Fruit fly (Drosophila melanogaster) whole organism, embryonic: ENCODE data around the gene CG13484.

ENCODE experiments used
- Asciz ChIP-seq: fragments of 200-800 bp; sonication (Bioruptor generic); optimal IDR thresholded peaks from 2 replicates; lab custom pipeline; 2017; ENCODE audit warnings: missing biosample characterization, mild to moderate bottlenecking, missing genetic modification characterization, missing genetic modification reagents
- Atf3 ChIP-seq: fragments of 200-800 bp; sonication (Bioruptor generic); optimal IDR thresholded peaks from 3 replicates; lab custom pipeline; 2016; ENCODE audit warnings: missing biosample characterization, missing genetic modification characterization
- CG10209 ChIP-seq: fragments of 200-800 bp; sonication (Bioruptor generic); optimal IDR thresholded peaks from 3 replicates; lab custom pipeline; 2017; ENCODE audit warnings: missing biosample characterization, mild to moderate bottlenecking, missing genetic modification characterization, missing genetic modification reagents
- CG10543 ChIP-seq: fragments of 200-800 bp; sonication (Bioruptor generic); optimal IDR thresholded peaks from 3 replicates; lab custom pipeline; 2017; ENCODE audit warnings: missing biosample characterization, mild to moderate bottlenecking, missing genetic modification characterization, moderate library complexity
- CG10654 ChIP-seq: fragments of 200-800 bp; sonication (Bioruptor generic); optimal IDR thresholded peaks from 2 replicates; lab custom pipeline; 2016; ENCODE audit warnings: missing biosample characterization, missing genetic modification characterization
- CG10959 ChIP-seq: fragments of 200-800 bp; sonication (Bioruptor generic); IDR thresholded peaks from 2 replicates; pipeline ENCODE4 v1.3.6; 2022; ENCODE audit warnings: missing biosample characterization, missing genetic modification characterization
- CG10979 ChIP-seq: fragments of 200-800 bp; sonication (Bioruptor generic); optimal IDR thresholded peaks from 2 replicates; lab custom pipeline; 2018; ENCODE audit warnings: missing biosample characterization, mild to moderate bottlenecking, missing genetic modification characterization, moderate library complexity
- CG12219 ChIP-seq: fragments of 200-800 bp; sonication (Bioruptor generic); optimal IDR thresholded peaks from 3 replicates; lab custom pipeline; 2018; ENCODE audit warnings: missing biosample characterization, mild to moderate bottlenecking, missing genetic modification characterization
- CG12942 ChIP-seq: fragments of 200-800 bp; sonication (Bioruptor generic); optimal IDR thresholded peaks from 3 replicates; lab custom pipeline; 2016; ENCODE audit warnings: missing biosample characterization, missing genetic modification characterization
- CG14441 ChIP-seq: fragments of 200-800 bp; sonication (Bioruptor generic); IDR thresholded peaks from 2 replicates; pipeline ENCODE4 v1.3.6; 2022; ENCODE audit warnings: missing biosample characterization, missing genetic modification characterization
- CG15514 ChIP-seq: fragments of 200-800 bp; sonication (Bioruptor generic); optimal IDR thresholded peaks from 3 replicates; lab custom pipeline; 2017; ENCODE audit warnings: missing biosample characterization, missing genetic modification characterization, mild to moderate bottlenecking, moderate library complexity, missing genetic modification reagents
- CG1602 ChIP-seq: fragments of 200-800 bp; sonication (Bioruptor generic); optimal IDR thresholded peaks from 3 replicates; lab custom pipeline; 2016; ENCODE audit warnings: missing biosample characterization, missing genetic modification characterization
- CG16863 ChIP-seq: fragments of 200-800 bp; sonication (Bioruptor generic); optimal IDR thresholded peaks from 3 replicates; lab custom pipeline; 2016; ENCODE audit warnings: missing biosample characterization, missing genetic modification characterization
- CG18262 ChIP-seq: fragments of 200-800 bp; optimal IDR thresholded peaks from 3 replicates; lab custom pipeline; 2019; ENCODE audit warnings: missing biosample characterization, mild to moderate bottlenecking, missing genetic modification characterization, moderate library complexity
- CG2199 ChIP-seq: fragments of 200-800 bp; sonication (Bioruptor generic); IDR thresholded peaks from 3 replicates; pipeline ENCODE4 v1.3.6; 2022; ENCODE audit warnings: missing biosample characterization, missing genetic modification characterization
- CG2202 ChIP-seq: fragments of 200-800 bp; sonication (Bioruptor generic); optimal IDR thresholded peaks from 2 replicates; lab custom pipeline; 2018; ENCODE audit warnings: missing biosample characterization, mild to moderate bottlenecking, missing genetic modification characterization
- CG2889 ChIP-seq: fragments of 200-800 bp; sonication (Bioruptor generic); IDR thresholded peaks from 3 replicates; pipeline ENCODE4 v1.3.6; 2022; ENCODE audit warnings: missing biosample characterization, missing genetic modification characterization
- CG32767 ChIP-seq: fragments of 200-800 bp; sonication (Bioruptor generic); IDR thresholded peaks from 2 replicates; pipeline ENCODE4 v1.3.6; 2022; ENCODE audit warnings: missing biosample characterization, missing genetic modification characterization
- CG3838 ChIP-seq: fragments of 200-800 bp; sonication (Bioruptor generic); optimal IDR thresholded peaks from 3 replicates; lab custom pipeline; 2016; ENCODE audit warnings: missing biosample characterization, missing genetic modification characterization
- CG5180 ChIP-seq: fragments of 200-800 bp; sonication (Bioruptor generic); optimal IDR thresholded peaks from 3 replicates; lab custom pipeline; 2017; ENCODE audit warnings: missing biosample characterization, missing genetic modification characterization, mild to moderate bottlenecking, moderate library complexity, missing genetic modification reagents
- CG5953 ChIP-seq: fragments of 200-800 bp; sonication (Bioruptor generic); IDR thresholded peaks from 2 replicates; pipeline ENCODE4 v1.3.6; 2022; ENCODE audit warnings: missing biosample characterization, missing genetic modification characterization
- CG6765 ChIP-seq: fragments of 200-800 bp; sonication (Bioruptor generic); optimal IDR thresholded peaks from 3 replicates; lab custom pipeline; 2017; ENCODE audit warnings: missing biosample characterization, mild to moderate bottlenecking, missing genetic modification characterization
- CG7928 ChIP-seq: fragments of 200-800 bp; sonication (Bioruptor generic); optimal IDR thresholded peaks from 2 replicates; lab custom pipeline; 2017; ENCODE audit warnings: missing biosample characterization, mild to moderate bottlenecking, missing genetic modification characterization
- CG9437 ChIP-seq: fragments of 200-800 bp; sonication (Bioruptor generic); optimal IDR thresholded peaks from 2 replicates; lab custom pipeline; 2018; ENCODE audit warnings: missing biosample characterization, mild to moderate bottlenecking, missing genetic modification characterization
- CG9817 ChIP-seq: fragments of 200-800 bp; sonication (Bioruptor generic); optimal IDR thresholded peaks from 2 replicates; lab custom pipeline; 2018; ENCODE audit warnings: missing biosample characterization, mild to moderate bottlenecking, missing genetic modification characterization, moderate library complexity
- CTCF ChIP-seq: fragments of 200-800 bp; sonication (Bioruptor generic); optimal IDR thresholded peaks from 2 replicates; lab custom pipeline; 2017; ENCODE audit warnings: missing biosample characterization, mild to moderate bottlenecking, missing genetic modification characterization, moderate library complexity
- Deaf1 ChIP-seq: fragments of 200-800 bp; optimal IDR thresholded peaks from 3 replicates; lab custom pipeline; 2019; ENCODE audit warnings: missing biosample characterization, mild to moderate bottlenecking, missing genetic modification characterization, moderate library complexity
- Dp ChIP-seq: fragments of 200-800 bp; sonication (Bioruptor generic); optimal IDR thresholded peaks from 2 replicates; lab custom pipeline; 2018; ENCODE audit warnings: missing biosample characterization, mild to moderate bottlenecking, missing genetic modification characterization, moderate library complexity
- Ets97D ChIP-seq: fragments of 200-800 bp; sonication (Bioruptor generic); optimal IDR thresholded peaks from 3 replicates; lab custom pipeline; 2016; ENCODE audit warnings: missing biosample characterization, missing genetic modification characterization
- Hsf ChIP-seq: fragments of 200-800 bp; sonication (Bioruptor generic); optimal IDR thresholded peaks from 3 replicates; lab custom pipeline; 2016; ENCODE audit warnings: missing biosample characterization, missing genetic modification characterization
- MESR4 ChIP-seq: fragments of 200-800 bp; sonication (Bioruptor generic); optimal IDR thresholded peaks from 2 replicates; lab custom pipeline; 2018; ENCODE audit warnings: missing biosample characterization, mild to moderate bottlenecking, missing genetic modification characterization, moderate library complexity
- Mad ChIP-seq: fragments of 200-800 bp; sonication (Bioruptor generic); optimal IDR thresholded peaks from 2 replicates; lab custom pipeline; 2016; ENCODE audit warnings: missing biosample characterization, missing genetic modification characterization
- NC2α ChIP-seq: fragments of 200-800 bp; sonication (Bioruptor generic); optimal IDR thresholded peaks from 2 replicates; lab custom pipeline; 2016; ENCODE audit warnings: missing biosample characterization, missing genetic modification characterization
- Ptx1 ChIP-seq: fragments of 200-800 bp; sonication (Bioruptor generic); IDR thresholded peaks from 2 replicates; pipeline ENCODE4 v1.3.6; 2022; ENCODE audit warnings: missing biosample characterization, missing genetic modification characterization
- Rx ChIP-seq: fragments of 200-800 bp; sonication (Bioruptor generic); IDR thresholded peaks from 2 replicates; pipeline ENCODE4 v1.3.6; 2022; ENCODE audit warnings: missing biosample characterization, missing genetic modification characterization
- Ssrp ChIP-seq: fragments of 200-800 bp; sonication (Bioruptor generic); optimal IDR thresholded peaks from 2 replicates; lab custom pipeline; 2018; ENCODE audit warnings: missing biosample characterization, mild to moderate bottlenecking, missing genetic modification characterization, moderate library complexity
- Trl ChIP-seq, 3 experiments: fragments of >200 bp in 2 of 3; fragments of 200-800 bp in 1 of 3; sonication (Bioruptor generic) in 1 of 3; optimal IDR thresholded peaks; 2 replicates in 1 of 3; 3 replicates in 2 of 3; lab custom pipeline; 2016 to 2017; ENCODE audit warnings: missing biosample characterization in 1 of 3, missing genetic modification characterization in 1 of 3
- Vsx1 ChIP-seq: fragments of 200-800 bp; sonication (Bioruptor generic); optimal IDR thresholded peaks from 2 replicates; lab custom pipeline; 2017; ENCODE audit warnings: missing biosample characterization, mild to moderate bottlenecking, missing genetic modification characterization, missing genetic modification reagents
- ato ChIP-seq: fragments of 200-800 bp; sonication (Bioruptor generic); IDR thresholded peaks from 2 replicates; pipeline ENCODE4 v1.3.6; 2022; ENCODE audit warnings: missing biosample characterization, missing genetic modification characterization; ENCODE audit not compliant: partially characterized antibody
- az2 ChIP-seq: fragments of 200-800 bp; sonication (Bioruptor generic); optimal IDR thresholded peaks from 3 replicates; lab custom pipeline; 2016; ENCODE audit warnings: missing biosample characterization, missing genetic modification characterization
- dati ChIP-seq: fragments of 200-800 bp; sonication (Bioruptor generic); IDR thresholded peaks from 2 replicates; pipeline ENCODE4 v1.3.6; 2022; ENCODE audit warnings: missing biosample characterization, missing genetic modification characterization
- eve ChIP-seq, 2 experiments: fragments of >200 bp; optimal IDR thresholded peaks; 2 replicates each; lab custom pipeline; 2017; ENCODE audit warnings: missing biosample characterization in 2 of 2, missing genetic modification characterization in 2 of 2
- fd96Cb ChIP-seq: fragments of 200-800 bp; sonication (Bioruptor generic); optimal IDR thresholded peaks from 2 replicates; lab custom pipeline; 2018; ENCODE audit warnings: missing biosample characterization, mild to moderate bottlenecking, missing genetic modification characterization, moderate library complexity
- fru ChIP-seq: fragments of >200 bp; optimal IDR thresholded peaks from 2 replicates; lab custom pipeline; 2017
- gro ChIP-seq: fragments of 200-800 bp; sonication (Bioruptor generic); optimal IDR thresholded peaks from 2 replicates; lab custom pipeline; 2016; ENCODE audit warnings: missing biosample characterization, missing genetic modification characterization
- klu ChIP-seq: fragments of 200-800 bp; sonication (Bioruptor generic); IDR thresholded peaks from 2 replicates; pipeline ENCODE4 v1.3.6; 2022; ENCODE audit warnings: missing biosample characterization, missing genetic modification characterization
- phol ChIP-seq: fragments of 200-800 bp; sonication (Bioruptor generic); optimal IDR thresholded peaks from 3 replicates; lab custom pipeline; 2018; ENCODE audit warnings: missing biosample characterization, mild to moderate bottlenecking, missing genetic modification characterization, moderate library complexity
- prd ChIP-seq, 3 experiments: fragments of >200 bp in 2 of 3; fragments of 200-800 bp in 1 of 3; sonication (Bioruptor generic) in 1 of 3; optimal IDR thresholded peaks in 2 of 3; IDR thresholded peaks in 1 of 3; 2 replicates in 2 of 3; 3 replicates in 1 of 3; pipeline versions ENCODE4 v1.3.6 to Lab custom; 2017 to 2022; ENCODE audit warnings: missing biosample characterization in 1 of 3, missing genetic modification characterization in 1 of 3
- tgo ChIP-seq: fragments of 200-800 bp; sonication (Bioruptor generic); IDR thresholded peaks from 3 replicates; pipeline ENCODE4 v1.3.6; 2022; ENCODE audit warnings: missing biosample characterization, missing genetic modification characterization
- tx ChIP-seq: fragments of 200-800 bp; sonication (Bioruptor generic); optimal IDR thresholded peaks from 2 replicates; lab custom pipeline; 2016; ENCODE audit warnings: missing biosample characterization, missing genetic modification characterization

The CG13484 gene

DNA sequence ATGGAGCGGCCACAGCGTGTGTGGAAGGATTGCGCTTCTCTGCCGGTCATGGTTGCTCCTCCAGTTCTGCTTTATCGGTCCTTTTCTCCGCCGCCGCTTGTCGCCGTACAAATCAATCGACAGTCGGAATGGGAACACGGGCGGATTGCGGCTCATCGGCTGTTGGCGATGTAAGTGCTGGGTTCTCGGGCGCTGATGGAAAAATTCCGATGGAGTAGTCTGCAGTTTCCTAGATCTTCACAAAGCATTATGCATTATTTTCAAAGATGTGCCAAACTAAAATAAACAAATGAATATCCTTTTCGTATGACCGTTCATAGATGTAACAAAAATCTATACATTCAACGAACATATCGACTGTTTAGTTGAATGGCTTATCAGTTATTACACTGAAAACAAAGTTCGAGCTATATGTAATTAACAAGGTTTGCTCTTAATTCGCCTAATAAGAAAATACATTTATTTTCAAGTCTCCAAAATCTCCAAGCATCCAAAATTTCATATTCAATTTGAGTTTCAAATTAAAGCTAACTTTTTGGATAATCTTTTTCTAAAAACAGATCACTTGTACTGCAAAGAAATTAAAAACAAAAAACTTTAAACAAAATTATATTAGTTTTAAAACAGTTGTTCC is 3.1 kb downstream of the CG13484 start, which contains the start of gene Neurl4:
Neurl4 (minus strand) TSS at position 273 of the 634 bp plus-strand sequence.
- peak; percentile 60; the same call in 2 of the 3 replicates for TF ChIP-seq tgo (GFP tag; lab: Robert Waterston, UW)
- TF ChIP-seq CG1602 = peak; percentile 68
- TF ChIP-seq az2 (GFP tag; lab: Kevin White, UChicago) = peak; percentile 70
- peak; percentile 64; the same call in 2 of the 3 replicates for TF ChIP-seq CG2889
- TF ChIP-seq Atf3 = peak; percentile 69
- TF ChIP-seq CG15514 = no peak
- no peak for TF ChIP-seq Deaf1
- peak; percentile 46 for TF ChIP-seq CG3838 (GFP tag; lab: Kevin White, UChicago)
- TF ChIP-seq CG2202 = peak; percentile 43
- TF ChIP-seq Trl (optimal IDR thresholded peaks at IDR 0.05; lab: Kevin White, UChicago) = no peak
- peak; percentile 63 for TF ChIP-seq Trl (GFP tag; optimal IDR thresholded peaks at IDR 0.05; lab: Kevin White, UChicago)
- no peak for TF ChIP-seq prd (optimal IDR thresholded peaks at IDR 0.05; lab: Kevin White, UChicago)
- TF ChIP-seq prd (GFP tag; IDR thresholded peaks at IDR 0.05; lab: Robert Waterston, UW) = peak; percentile 70
- TF ChIP-seq CG9817 (tag; lab: Kevin White, UChicago) = peak; percentile 69
- TF ChIP-seq Vsx1 (GFP tag; lab: Kevin White, UChicago) = no peak
- no peak for TF ChIP-seq dati (GFP tag; lab: Robert Waterston, UW)
- no peak for TF ChIP-seq CG7928 (GFP tag; lab: Kevin White, UChicago)
- peak; percentile 60 for TF ChIP-seq tx
- no peak for TF ChIP-seq CG10209 (GFP tag; lab: Kevin White, UChicago)
- TF ChIP-seq CG12219 (GFP tag; lab: Kevin White, UChicago) = peak; percentile 75
- TF ChIP-seq Rx (GFP tag; lab: Robert Waterston, UW) = 0 out of 2 replicates have a peak, but pooled peaks have one; percentile 16
- peak; percentile 49 for TF ChIP-seq CG14441 (GFP tag; lab: Robert Waterston, UW)
- TF ChIP-seq CG12942 (GFP tag; lab: Kevin White, UChicago) = peak; percentile 73
- peak; percentile 8 for TF ChIP-seq Ets97D
- no peak for TF ChIP-seq ato (GFP tag; lab: Robert Waterston, UW)
- no peak for TF ChIP-seq Asciz (GFP tag; lab: Kevin White, UChicago)
- peak; percentile 67 for TF ChIP-seq CG6765 (GFP tag; lab: Kevin White, UChicago)
- TF ChIP-seq CG9437 = peak; percentile 47
- peak; percentile 14; the same call in 1 of the 2 replicates for TF ChIP-seq CG10959 (GFP tag; lab: Robert Waterston, UW)
- peak; percentile 43 for TF ChIP-seq gro (GFP tag; lab: Kevin White, UChicago)
- peak; percentile 79 for TF ChIP-seq Ptx1 (GFP tag; lab: Robert Waterston, UW)
- TF ChIP-seq CG18262 (tag; lab: Kevin White, UChicago) = peak; percentile 67
- peak; percentile 66 for TF ChIP-seq CG16863 (GFP tag; lab: Kevin White, UChicago)
- TF ChIP-seq fd96Cb (tag; lab: Kevin White, UChicago) = peak; percentile 47
- TF ChIP-seq CTCF (GFP tag; lab: Kevin White, UChicago) = no peak
- TF ChIP-seq NC2α (GFP tag; lab: Kevin White, UChicago) = peak; percentile 14
- TF ChIP-seq CG2199 (GFP tag; lab: Robert Waterston, UW) = no peak
- peak; percentile 87 for TF ChIP-seq phol (tag; lab: Kevin White, UChicago)
- TF ChIP-seq klu (GFP tag; lab: Robert Waterston, UW) = no peak
- TF ChIP-seq CG5180 (GFP tag; lab: Kevin White, UChicago) = no peak
- TF ChIP-seq MESR4 (GFP tag; lab: Kevin White, UChicago) = peak; percentile 57
- peak; percentile 80 for TF ChIP-seq Ssrp (tag; lab: Kevin White, UChicago)
- peak; percentile 22 for TF ChIP-seq Mad (GFP tag; lab: Kevin White, UChicago)
- TF ChIP-seq CG10979 = peak; percentile 81
- TF ChIP-seq CG32767 (GFP tag; lab: Robert Waterston, UW) = peak; percentile 63; the same call in 1 of the 2 replicates
- peak; percentile 1 for TF ChIP-seq Dp (GFP tag; lab: Kevin White, UChicago)
- 0 out of 2 replicates have a peak, but pooled peaks have one; percentile 29 for TF ChIP-seq CG5953 (GFP tag; lab: Robert Waterston, UW)
- TF ChIP-seq CG10654 (GFP tag; lab: Kevin White, UChicago) = peak; percentile 42
- no peak for TF ChIP-seq eve (GFP tag; optimal IDR thresholded peaks at IDR 0.05; lab: Kevin White, UChicago)
- no peak for TF ChIP-seq fru (lab: Kevin White, UChicago)
- peak; percentile 83 for TF ChIP-seq Hsf (GFP tag; lab: Kevin White, UChicago)
- TF ChIP-seq CG10543 = no peak
